Fruit fly (Drosophila melanogaster): Measurements from ENCODE around the gene Srp72.

Gene Srp72

DNA sequence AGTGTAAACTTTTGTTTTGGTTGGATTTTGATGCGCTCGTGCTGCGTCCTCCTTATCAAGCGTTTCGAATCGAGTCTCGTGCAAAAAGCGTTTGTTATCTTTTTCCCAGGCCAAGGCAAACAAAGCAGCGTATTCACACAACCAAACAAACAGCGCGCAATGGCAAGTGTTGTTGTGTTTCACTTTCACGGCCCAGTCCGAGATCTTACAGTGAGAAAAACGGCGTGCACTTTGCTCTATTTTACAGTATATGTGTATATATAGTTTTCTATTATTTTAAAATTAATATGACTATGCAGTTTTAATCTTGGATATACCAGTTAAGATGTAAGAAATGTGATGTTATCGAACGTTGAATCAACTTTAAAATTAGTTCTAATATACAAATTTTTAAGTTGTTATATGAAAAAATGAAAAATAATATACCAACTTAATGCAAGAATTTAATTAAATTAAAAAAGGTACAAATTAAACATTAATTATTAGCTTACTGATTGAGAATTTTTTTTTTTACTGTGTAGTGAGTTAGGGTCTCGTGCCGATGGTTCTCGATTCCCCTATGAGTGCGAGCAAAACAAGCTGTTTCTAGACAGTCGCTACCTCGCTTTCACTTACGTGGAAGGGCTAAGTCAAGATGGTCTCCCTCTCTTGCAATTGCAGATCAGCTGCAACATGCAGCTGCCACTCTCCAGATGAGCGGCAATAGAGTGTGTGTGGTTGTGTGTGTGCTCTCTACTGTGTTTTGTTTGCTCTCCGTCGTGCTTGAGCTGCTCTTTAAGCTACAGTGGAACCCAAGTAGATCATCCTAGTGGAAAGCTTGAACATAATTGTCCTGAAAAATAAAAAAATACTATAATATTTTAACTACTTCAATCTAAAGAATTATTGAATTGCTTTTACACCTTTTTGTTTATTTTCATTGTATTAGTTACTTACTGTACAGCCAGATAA is 6.0 kb downstream of the Srp72 start (continued):
- TF ChIP-seq CG6175 (GFP tag; IDR thresholded peaks at IDR 0.05) (peak; percentile 7; the same call in 1 of the 3 replicates), CG10366 (GFP tag; IDR thresholded peaks at IDR 0.05) (peak; percentile 71), Ssrp (tag; optimal IDR thresholded peaks at IDR 0.05) (peak; percentile 96), kay (GFP tag; optimal IDR thresholded peaks at IDR 0.05) (peak; percentile 43), pan (optimal IDR thresholded peaks at IDR 0.05) (no peak), pan (GFP tag; optimal IDR thresholded peaks at IDR 0.05 in 1 of 2, IDR thresholded peaks at IDR 0.05 in 1 of 2) (peak in 1 of 2 experiments; percentile 82), BtbVII (GFP tag; optimal IDR thresholded peaks at IDR 0.05) (peak; percentile 70), ci (GFP tag; IDR thresholded peaks at IDR 0.05) (peak; percentile 83), CG7357 (GFP tag; IDR thresholded peaks at IDR 0.05) (peak; percentile 81), fd3F (GFP tag; optimal IDR thresholded peaks at IDR 0.05) (peak; percentile 72), dati (GFP tag; IDR thresholded peaks at IDR 0.05) (peak; percentile 64; the same call in 1 of the 2 replicates), ranshi (GFP tag; IDR thresholded peaks at IDR 0.05) (peak; percentile 73), CG3726 (GFP tag; IDR thresholded peaks at IDR 0.05) (peak; percentile 52; the same call in 2 of the 3 replicates), Pdp1 (GFP tag; optimal IDR thresholded peaks at IDR 0.05) (peak in 1 of 2 experiments; percentile 13), CG15011 (GFP tag; optimal IDR thresholded peaks at IDR 0.05) (peak; percentile 72), CG9609 (GFP tag; optimal IDR thresholded peaks at IDR 0.05) (no peak), Deaf1 (tag; optimal IDR thresholded peaks at IDR 0.05) (peak; percentile 75), Taf1 (GFP tag; IDR thresholded peaks at IDR 0.05) (no peak), br (optimal IDR thresholded peaks at IDR 0.05) (no peak), CG7745 (tag; optimal IDR thresholded peaks at IDR 0.05) (no peak), CG8765 (GFP tag; IDR thresholded peaks at IDR 0.05) (no peak; the same call in 1 of the 2 replicates), zf30C (GFP tag; optimal IDR thresholded peaks at IDR 0.05) (peak; percentile 93), CG17359 (tag; optimal IDR thresholded peaks at IDR 0.05) (peak; percentile 95), CG32532 (GFP tag; IDR thresholded peaks at IDR 0.05) (peak; percentile 77), D (optimal IDR thresholded peaks at IDR 0.05) (no peak), D (GFP tag; optimal IDR thresholded peaks at IDR 0.05) (peak; percentile 95), peb (GFP tag; IDR thresholded peaks at IDR 0.05) (peak; percentile 70; the same call in 1 of the 2 replicates), Med (GFP tag) (peak; percentile 63), dmrt99B (tag; optimal IDR thresholded peaks at IDR 0.05) (peak; percentile 97), exex (tag; optimal IDR thresholded peaks at IDR 0.05) (peak; percentile 17), CoRest (tag; optimal IDR thresholded peaks at IDR 0.05) (peak; percentile 95), CG5180 (GFP tag; optimal IDR thresholded peaks at IDR 0.05) (peak; percentile 77), CG11723 (GFP tag; optimal IDR thresholded peaks at IDR 0.05) (peak; percentile 66), Dek (tag; optimal IDR thresholded peaks at IDR 0.05) (peak; percentile 83), zfh1 (GFP tag; IDR thresholded peaks at IDR 0.05) (peak; percentile 80), CG3838 (GFP tag; optimal IDR thresholded peaks at IDR 0.05) (no peak), gfzf (GFP tag; optimal IDR thresholded peaks at IDR 0.05) (no peak), toy (GFP tag; IDR thresholded peaks at IDR 0.05) (peak; percentile 55; the same call in 1 of the 2 replicates), CG1832 (GFP tag; optimal IDR thresholded peaks at IDR 0.05) (peak; percentile 59), Sox102F (GFP tag; optimal IDR thresholded peaks at IDR 0.05) (peak; percentile 93), CG1529 (GFP tag; optimal IDR thresholded peaks at IDR 0.05) (peak; percentile 71), oc (tag; optimal IDR thresholded peaks at IDR 0.05) (peak; percentile 84), CG18764 (GFP tag; optimal IDR thresholded peaks at IDR 0.05) (peak; percentile 79), so (GFP tag; IDR thresholded peaks at IDR 0.05) (peak; percentile 52; the same call in 1 of the 3 replicates), mld (GFP tag; IDR thresholded peaks at IDR 0.05; ENCODE audit: partially characterized antibody) (no peak), CG10654 (GFP tag; optimal IDR thresholded peaks at IDR 0.05) (peak; percentile 81), CG16813 (GFP tag; IDR thresholded peaks at IDR 0.05; ENCODE audit: partially characterized antibody) (no peak), gsb-n (tag; optimal IDR thresholded peaks at IDR 0.05) (peak; percentile 98), p53 (GFP tag; optimal IDR thresholded peaks at IDR 0.05) (no peak)
